Fruit fly (Drosophila melanogaster) whole organism, adult: ENCODE data around the gene mtSSB.

Experiments used
- CG11617 ChIP-seq: fragments of 200-800 bp; sonication (Bioruptor generic); optimal IDR thresholded peaks from 2 replicates; lab custom pipeline; 2017; ENCODE audit warnings: mild to moderate bottlenecking, missing biosample characterization, missing genetic modification reagents, missing genetic modification characterization
- CG12768 ChIP-seq: fragments of 200-800 bp; sonication (Bioruptor generic); optimal IDR thresholded peaks from 2 replicates; lab custom pipeline; 2017; ENCODE audit warnings: missing biosample characterization, missing genetic modification characterization, mild to moderate bottlenecking, moderate library complexity, missing genetic modification reagents
- CG14711 ChIP-seq: fragments of 200-800 bp; sonication (Bioruptor generic); optimal IDR thresholded peaks from 2 replicates; lab custom pipeline; 2018; ENCODE audit warnings: missing biosample characterization, mild to moderate bottlenecking, missing genetic modification characterization, moderate library complexity
- CG1620 ChIP-seq: fragments of 200-800 bp; sonication (Bioruptor generic); optimal IDR thresholded peaks from 2 replicates; lab custom pipeline; 2016; ENCODE audit warnings: missing biosample characterization, missing genetic modification characterization
- CG33017 ChIP-seq: fragments of 200-800 bp; sonication (Bioruptor generic); optimal IDR thresholded peaks from 2 replicates; lab custom pipeline; 2018; ENCODE audit warnings: missing biosample characterization, mild to moderate bottlenecking, missing genetic modification characterization, moderate library complexity
- CG5204 ChIP-seq: fragments of 200-800 bp; sonication (Bioruptor generic); optimal IDR thresholded peaks from 2 replicates; lab custom pipeline; 2016; ENCODE audit warnings: missing biosample characterization, missing genetic modification characterization
- CG7045 ChIP-seq: fragments of 200-800 bp; sonication (Bioruptor generic); optimal IDR thresholded peaks from 2 replicates; lab custom pipeline; 2017; ENCODE audit warnings: missing biosample characterization, mild to moderate bottlenecking, missing genetic modification characterization
- CG7101 ChIP-seq: fragments of 200-800 bp; sonication (Bioruptor generic); optimal IDR thresholded peaks from 2 replicates; lab custom pipeline; 2018; ENCODE audit warnings: missing biosample characterization, mild to moderate bottlenecking, missing genetic modification characterization, moderate library complexity
- Clk ChIP-seq: fragments of 200-800 bp; sonication (Bioruptor generic); optimal IDR thresholded peaks from 2 replicates; lab custom pipeline; 2017; ENCODE audit warnings: missing biosample characterization, missing genetic modification characterization
- Crg-1 ChIP-seq: fragments of 200-800 bp; sonication (Bioruptor generic); optimal IDR thresholded peaks from 2 replicates; lab custom pipeline; 2016; ENCODE audit warnings: missing biosample characterization, missing genetic modification characterization
- Hr96 ChIP-seq: fragments of 200-800 bp; sonication (Bioruptor generic); optimal IDR thresholded peaks from 2 replicates; lab custom pipeline; 2016; ENCODE audit warnings: missing biosample characterization, missing genetic modification characterization
- Mnt ChIP-seq: fragments of 200-800 bp; sonication (Bioruptor generic); optimal IDR thresholded peaks from 2 replicates; lab custom pipeline; 2016; ENCODE audit warnings: missing biosample characterization, mild to moderate bottlenecking, missing genetic modification characterization
- bab1 ChIP-seq: fragments of 200-800 bp; sonication (Bioruptor generic); optimal IDR thresholded peaks from 3 replicates; lab custom pipeline; 2019; ENCODE audit warnings: missing biosample characterization, mild to moderate bottlenecking, missing genetic modification characterization, moderate library complexity
- cic ChIP-seq: fragments of 200-800 bp; sonication (Bioruptor generic); optimal IDR thresholded peaks from 2 replicates; lab custom pipeline; 2017; ENCODE audit warnings: missing biosample characterization, mild to moderate bottlenecking, missing genetic modification characterization, moderate library complexity
- cnc ChIP-seq, 2 experiments: fragments of >200 bp; optimal IDR thresholded peaks; 2 replicates each; lab custom pipeline; 2017
- kay ChIP-seq: fragments of 200-800 bp; sonication (Bioruptor generic); peaks from one replicate; lab custom pipeline; 2016; ENCODE audit warnings: missing biosample characterization, missing genetic modification characterization, borderline replicate concordance
- ovo ChIP-seq: fragments of 200-800 bp; sonication (Bioruptor generic); optimal IDR thresholded peaks from 2 replicates; lab custom pipeline; 2016; ENCODE audit warnings: missing biosample characterization, missing genetic modification characterization
- pad ChIP-seq: fragments of 200-800 bp; sonication (Bioruptor generic); optimal IDR thresholded peaks from 3 replicates; lab custom pipeline; 2017; ENCODE audit warnings: missing biosample characterization, missing genetic modification characterization, mild to moderate bottlenecking, moderate library complexity, missing genetic modification reagents
- tj ChIP-seq: fragments of 200-800 bp; sonication (Bioruptor generic); optimal IDR thresholded peaks from 3 replicates; lab custom pipeline; 2017; ENCODE audit warnings: missing biosample characterization, mild to moderate bottlenecking, missing genetic modification characterization, moderate library complexity
- toe ChIP-seq: fragments of 200-800 bp; sonication (Bioruptor generic); optimal IDR thresholded peaks from 2 replicates; lab custom pipeline; 2016; ENCODE audit warnings: missing biosample characterization, missing genetic modification characterization

The mtSSB gene

dm6 chr3R:16221359-16222299 is 16.6 kb upstream of the mtSSB start:
- TF ChIP-seq Mnt (GFP tag; lab: Kevin White, UChicago) (no peak), CG33017 (tag; lab: Kevin White, UChicago) (peak; percentile 75), Clk (GFP tag; lab: Kevin White, UChicago) (no peak), cic (GFP tag; lab: Kevin White, UChicago) (no peak), CG7045 (GFP tag; lab: Kevin White, UChicago) (peak; percentile 88), CG12768 (GFP tag; lab: Kevin White, UChicago) (peak; percentile 51), CG7101 (peak; percentile 70), kay (GFP tag; lab: Kevin White, UChicago) (no peak), CG5204 (GFP tag; lab: Kevin White, UChicago) (peak; percentile 37), CG14711 (tag; lab: Kevin White, UChicago) (peak; percentile 37), toe (GFP tag; lab: Kevin White, UChicago) (peak; percentile 17), CG11617 (GFP tag; lab: Kevin White, UChicago) (peak; percentile 87), pad (GFP tag; lab: Kevin White, UChicago) (peak; percentile 62), tj (GFP tag; lab: Kevin White, UChicago) (peak; percentile 66)

- TF ChIP-seq toe (GFP tag; lab: Kevin White, UChicago) (no peak), Mnt (GFP tag; lab: Kevin White, UChicago) (no peak), Clk (GFP tag; lab: Kevin White, UChicago) (no peak), CG12768 (GFP tag; lab: Kevin White, UChicago) (no peak), CG7101 (no peak), bab1 (GFP tag; lab: Kevin White, UChicago) (no peak), CG14711 (tag; lab: Kevin White, UChicago) (no peak), CG5204 (GFP tag; lab: Kevin White, UChicago) (no peak), kay (GFP tag; lab: Kevin White, UChicago) (no peak), Crg-1 (no peak), cnc (optimal IDR thresholded peaks at IDR 0.05; lab: Kevin White, UChicago) (no peak), tj (GFP tag; lab: Kevin White, UChicago) (no peak), pad (GFP tag; lab: Kevin White, UChicago) (no peak), Hr96 (GFP tag; lab: Kevin White, UChicago) (no peak), ovo (GFP tag; lab: Kevin White, UChicago) (no peak), CG1620 (GFP tag; lab: Kevin White, UChicago) (no peak), CG11617 (GFP tag; lab: Kevin White, UChicago) (no peak)
Measured at dm6 chr3R:16220854-16221253, 15.8 kb upstream of the mtSSB start.

- TF ChIP-seq CG5204 (GFP tag; lab: Kevin White, UChicago): no peak
Measured at dm6 chr3R:16220050-16220670, 15.1 kb upstream of the mtSSB start.

- TF ChIP-seq toe (GFP tag; lab: Kevin White, UChicago): no peak
- TF ChIP-seq cnc (optimal IDR thresholded peaks at IDR 0.05; lab: Kevin White, UChicago): no peak
- no peak for TF ChIP-seq CG7101
Measured at dm6 chr3R:16218251-16219030, 13.4 kb upstream of the mtSSB start.

- TF ChIP-seq ovo (GFP tag; lab: Kevin White, UChicago): no peak
- TF ChIP-seq CG12768 (GFP tag; lab: Kevin White, UChicago): no peak
- no peak for TF ChIP-seq tj (GFP tag; lab: Kevin White, UChicago)
- TF ChIP-seq CG11617 (GFP tag; lab: Kevin White, UChicago): no peak
- TF ChIP-seq CG33017 (tag; lab: Kevin White, UChicago): no peak
- no peak for TF ChIP-seq cnc (optimal IDR thresholded peaks at IDR 0.05; lab: Kevin White, UChicago)
- TF ChIP-seq cic (GFP tag; lab: Kevin White, UChicago): no peak
- TF ChIP-seq CG14711 (tag; lab: Kevin White, UChicago): no peak
- no peak for TF ChIP-seq Crg-1
- no peak for TF ChIP-seq CG7101
- TF ChIP-seq CG7045 (GFP tag; lab: Kevin White, UChicago): no peak
- no peak for TF ChIP-seq bab1 (GFP tag; lab: Kevin White, UChicago)
- TF ChIP-seq CG1620 (GFP tag; lab: Kevin White, UChicago): no peak
- no peak for TF ChIP-seq Hr96 (GFP tag; lab: Kevin White, UChicago)
- TF ChIP-seq CG5204 (GFP tag; lab: Kevin White, UChicago): no peak
- no peak for TF ChIP-seq pad (GFP tag; lab: Kevin White, UChicago)
- no peak for TF ChIP-seq Clk (GFP tag; lab: Kevin White, UChicago)
- TF ChIP-seq toe (GFP tag; lab: Kevin White, UChicago): no peak
- TF ChIP-seq Mnt (GFP tag; lab: Kevin White, UChicago): no peak
Measured at dm6 chr3R:16217368-16217767, 12.3 kb upstream of the mtSSB start.
